Worm (Caenorhabditis elegans) whole organism, late embryonic: ENCODE results near the gene T26C11.8.

ENCODE experiments used
- K09A11.1 ChIP-seq: sonication (generic microtip); optimal IDR thresholded peaks from 2 replicates; lab custom pipeline; 2017; ENCODE audit warnings: antibody characterized with exemption, mild to moderate bottlenecking, missing genetic modification characterization, missing compliant biosample characterization; ENCODE audit not compliant: insufficient read depth
- ama-1 ChIP-seq: fragments of 150-350 bp; optimal IDR thresholded peaks from 2 replicates; lab custom pipeline; 2014
- ceh-24 ChIP-seq: sonication (generic microtip); optimal IDR thresholded peaks from 2 replicates; lab custom pipeline; 2016; ENCODE audit warnings: mild to moderate bottlenecking, missing genetic modification characterization, missing compliant biosample characterization
- ceh-9 ChIP-seq: sonication (generic microtip); optimal IDR thresholded peaks from 2 replicates; lab custom pipeline; 2016; ENCODE audit warnings: mild to moderate bottlenecking, missing genetic modification characterization, inconsistent platforms, missing compliant biosample characterization
- fax-1 ChIP-seq: sonication (generic microtip); optimal IDR thresholded peaks from 2 replicates; lab custom pipeline; 2016; ENCODE audit warnings: missing genotype, missing genetic modification characterization, missing compliant biosample characterization
- mec-3 ChIP-seq: sonication (generic microtip); optimal IDR thresholded peaks from 2 replicates; lab custom pipeline; 2016; ENCODE audit warnings: borderline replicate concordance, missing genetic modification characterization, missing compliant biosample characterization
- pros-1 ChIP-seq: fragments of 150-350 bp; optimal IDR thresholded peaks from 2 replicates; lab custom pipeline; 2014; ENCODE audit warnings: missing biosample characterization, missing genetic modification reagents, missing genetic modification characterization
- ref-2 ChIP-seq: sonication (generic microtip); optimal IDR thresholded peaks from 2 replicates; lab custom pipeline; 2016; ENCODE audit warnings: missing genetic modification characterization, missing compliant biosample characterization
- tbx-7 ChIP-seq: sonication (generic microtip); optimal IDR thresholded peaks from 2 replicates; lab custom pipeline; 2016; ENCODE audit warnings: missing genotype, missing genetic modification characterization, missing compliant biosample characterization
- ztf-16 ChIP-seq: sonication (generic microtip); optimal IDR thresholded peaks from 2 replicates; lab custom pipeline; 2017; ENCODE audit warnings: missing genetic modification characterization, missing compliant biosample characterization

- TF ChIP-seq pros-1 (tag; lab: Kevin White, UChicago): no peak
- no peak for TF ChIP-seq ama-1 (lab: Kevin White, UChicago)
- TF ChIP-seq ceh-9: no peak
- TF ChIP-seq ztf-16 (tag; lab: Kevin White, UChicago): no peak
- TF ChIP-seq K09A11.1: no peak
- TF ChIP-seq fax-1 (tag; lab: Kevin White, UChicago): no peak
- no peak for TF ChIP-seq tbx-7
- no peak for TF ChIP-seq ref-2 (tag; lab: Kevin White, UChicago)
- no peak for TF ChIP-seq mec-3 (tag; lab: Kevin White, UChicago)
- TF ChIP-seq ceh-24: no peak
Measured at ce11 chrX:1864946-1865345, 4.4 kb downstream of the T26C11.8 start, which contains the start of gene tbx-41.
